Fruit fly (Drosophila melanogaster): ENCODE data around the gene CG6696.

The CG6696 gene

dm6 chrX:18669811-18670477 is 8.0 kb upstream of the CG6696 start:
- TF ChIP-seq TFAM (GFP tag; optimal IDR thresholded peaks at IDR 0.05) (no peak), Ets97D (GFP tag; optimal IDR thresholded peaks at IDR 0.05) (no peak), Usf (GFP tag; optimal IDR thresholded peaks at IDR 0.05) (no peak), CG1792 (GFP tag; optimal IDR thresholded peaks at IDR 0.05) (no peak), zen (tag; optimal IDR thresholded peaks at IDR 0.05) (no peak), dpn (GFP tag; optimal IDR thresholded peaks at IDR 0.05) (no peak), hth (optimal IDR thresholded peaks at IDR 0.05) (no peak), CrebB (tag; optimal IDR thresholded peaks at IDR 0.05) (no peak), Hr51 (GFP tag; optimal IDR thresholded peaks at IDR 0.05) (peak in 1 of 2 experiments; percentile 64), slou (GFP tag; optimal IDR thresholded peaks at IDR 0.05) (no peak), CG4707 (GFP tag; optimal IDR thresholded peaks at IDR 0.05) (no peak), NfI (GFP tag; optimal IDR thresholded peaks at IDR 0.05) (no peak), CG32532 (GFP tag; IDR thresholded peaks at IDR 0.05) (no peak), CG8924 (tag; optimal IDR thresholded peaks at IDR 0.05) (no peak), CG7372 (GFP tag; IDR thresholded peaks at IDR 0.05) (0 out of 2 replicates have a peak, but pooled peaks have one; percentile 11), CG9876 (GFP tag; optimal IDR thresholded peaks at IDR 0.05) (no peak), CG5953 (GFP tag; IDR thresholded peaks at IDR 0.05) (peak; percentile 8; the same call in 1 of the 2 replicates), CG10979 (tag; optimal IDR thresholded peaks at IDR 0.05) (peak; percentile 37), fd64A (GFP tag; optimal IDR thresholded peaks at IDR 0.05) (no peak), Atf-2 (GFP tag; optimal IDR thresholded peaks at IDR 0.05) (no peak), CG15269 (tag; optimal IDR thresholded peaks at IDR 0.05) (peak; percentile 37), phol (tag; optimal IDR thresholded peaks at IDR 0.05) (peak; percentile 43), CG6254 (GFP tag; optimal IDR thresholded peaks at IDR 0.05) (no peak), CG14014 (GFP tag; IDR thresholded peaks at IDR 0.05) (no peak), PHDP (tag; optimal IDR thresholded peaks at IDR 0.05) (no peak), jigr1 (GFP tag; IDR thresholded peaks at IDR 0.05) (no peak), CG8765 (GFP tag; IDR thresholded peaks at IDR 0.05) (no peak), Atf3 (GFP tag; optimal IDR thresholded peaks at IDR 0.05) (no peak), CG6272 (GFP tag; IDR thresholded peaks at IDR 0.05) (no peak), ase (GFP tag; IDR thresholded peaks at IDR 0.05) (no peak), chinmo (GFP tag; IDR thresholded peaks at IDR 0.05; ENCODE audit: partially characterized antibody) (0 out of 4 replicates have a peak, but pooled peaks have one; percentile 24), gce (GFP tag; IDR thresholded peaks at IDR 0.05) (no peak), CG11093 (GFP tag; IDR thresholded peaks at IDR 0.05) (peak; percentile 23; the same call in 1 of the 3 replicates), Sox100B (GFP tag; optimal IDR thresholded peaks at IDR 0.05) (peak; percentile 40), CoRest (tag; optimal IDR thresholded peaks at IDR 0.05) (peak; percentile 59), gem (tag; optimal IDR thresholded peaks at IDR 0.05) (peak; percentile 62), B-H1 (GFP tag; IDR thresholded peaks at IDR 0.05) (no peak), tgo (GFP tag; IDR thresholded peaks at IDR 0.05) (peak; percentile 37; the same call in 2 of the 3 replicates), ab (GFP tag; optimal IDR thresholded peaks at IDR 0.05) (no peak), sens (GFP tag) (peak; percentile 67), CG8388 (GFP tag; optimal IDR thresholded peaks at IDR 0.05) (peak; percentile 28), Sin3A (optimal IDR thresholded peaks at IDR 0.05) (no peak), CG3847 (GFP tag; IDR thresholded peaks at IDR 0.05) (no peak), CG10274 (GFP tag; optimal IDR thresholded peaks at IDR 0.05) (no peak), CG17328 (GFP tag; IDR thresholded peaks at IDR 0.05) (no peak), CG14441 (GFP tag; IDR thresholded peaks at IDR 0.05) (no peak), Bdp1 (GFP tag; optimal IDR thresholded peaks at IDR 0.05) (no peak), chm (GFP tag; IDR thresholded peaks at IDR 0.05) (no peak), CG11723 (GFP tag; optimal IDR thresholded peaks at IDR 0.05) (no peak), CG12299 (tag; optimal IDR thresholded peaks at IDR 0.05) (no peak), danr (GFP tag; IDR thresholded peaks at IDR 0.05) (0 out of 2 replicates have a peak, but pooled peaks have one; percentile 17)

All from whole organism, embryonic.